Worm (Caenorhabditis elegans) whole organism, L4 larva: ENCODE results near the gene Y24D9A.6.

Experiments
- F10B5.3 ChIP-seq: sonication (generic microtip); optimal IDR thresholded peaks from 2 replicates; lab custom pipeline; 2016; ENCODE audit warnings: mild to moderate bottlenecking, missing genetic modification characterization, missing compliant biosample characterization
- F37D6.2 ChIP-seq: sonication (generic microtip); optimal IDR thresholded peaks from 2 replicates; lab custom pipeline; 2016; ENCODE audit warnings: mild to moderate bottlenecking, missing genetic modification characterization, missing compliant biosample characterization
- T20F7.1 ChIP-seq: fragments of 200-800 bp; sonication (Bioruptor generic); optimal IDR thresholded peaks from 2 replicates; lab custom pipeline; 2018; ENCODE audit warnings: mild to moderate bottlenecking, missing genetic modification characterization, missing compliant biosample characterization
- T26A8.4 ChIP-seq: fragments of 200-800 bp; sonication (Bioruptor generic); IDR thresholded peaks from 2 replicates; pipeline ENCODE4 v1.3.6; 2022; ENCODE audit warnings: missing genetic modification characterization, missing compliant biosample characterization
- Y105C5A.15 ChIP-seq: fragments of 200-800 bp; sonication (Bioruptor generic); IDR thresholded peaks from 2 replicates; pipeline ENCODE4 v1.3.6; 2022; ENCODE audit warnings: missing genetic modification characterization, missing compliant biosample characterization
- ZK546.5 ChIP-seq, 2 experiments: sonication (generic microtip); optimal IDR thresholded peaks; 2 replicates each; lab custom pipeline; 2017; ENCODE audit warnings: missing biosample characterization in 2 of 2, missing genetic modification characterization in 2 of 2
- aha-1 ChIP-seq: fragments of 150-350 bp; peaks from one replicate; lab custom pipeline; 2014; ENCODE audit warnings: missing biosample characterization, missing genetic modification characterization
- arid-1 ChIP-seq: fragments of 200-800 bp; sonication (Bioruptor generic); conservative IDR thresholded peaks from 2 replicates; pipeline ENCODE4 v1.3.6; 2022; ENCODE audit warnings: missing genetic modification reagents, missing genetic modification characterization, missing compliant biosample characterization
- ceh-32 ChIP-seq: sonication (generic microtip); optimal IDR thresholded peaks from 2 replicates; lab custom pipeline; 2016; ENCODE audit warnings: mild to moderate bottlenecking, missing genetic modification characterization, missing compliant biosample characterization; ENCODE audit not compliant: poor library complexity
- ceh-44 ChIP-seq: fragments of 200-800 bp; sonication (Bioruptor generic); IDR thresholded peaks from 2 replicates; pipeline ENCODE4 v1.3.6; 2022; ENCODE audit warnings: missing genetic modification reagents, missing genetic modification characterization, missing compliant biosample characterization
- ctbp-1 ChIP-seq: fragments of 200-800 bp; sonication (Bioruptor generic); IDR thresholded peaks from 2 replicates; pipeline ENCODE4 v1.3.6; 2022; ENCODE audit warnings: missing genetic modification reagents, missing genetic modification characterization, missing compliant biosample characterization
- daf-12 ChIP-seq: fragments of 150-350 bp; optimal IDR thresholded peaks from 2 replicates; lab custom pipeline; 2014; ENCODE audit warnings: missing biosample characterization, missing genetic modification reagents, missing genetic modification characterization
- daf-16 ChIP-seq, 3 experiments: sonication (generic microtip); optimal IDR thresholded peaks; 2 replicates each; lab custom pipeline; 2016 to 2017; ENCODE audit warnings: missing genetic modification characterization in 3 of 3, missing genetic modification reagents in 3 of 3, mild to moderate bottlenecking in 2 of 3, missing compliant biosample characterization in 2 of 3, missing biosample characterization in 1 of 3, moderate library complexity in 1 of 3
- daf-19 ChIP-seq: fragments of 200-800 bp; sonication (Bioruptor generic); conservative IDR thresholded peaks from 2 replicates; pipeline ENCODE4 v1.3.6; 2022; ENCODE audit warnings: missing genetic modification characterization, missing compliant biosample characterization
- dmd-6 ChIP-seq: fragments of 200-800 bp; sonication (Bioruptor generic); IDR thresholded peaks from 2 replicates; pipeline ENCODE4 v1.3.6; 2022; ENCODE audit warnings: missing genetic modification reagents, missing genetic modification characterization, missing compliant biosample characterization
- dmd-8 ChIP-seq: fragments of 200-800 bp; sonication (Bioruptor generic); IDR thresholded peaks from 2 replicates; pipeline ENCODE4 v1.3.6; 2022; ENCODE audit warnings: missing genetic modification characterization, missing compliant biosample characterization
- dmd-9 ChIP-seq: fragments of 200-800 bp; sonication (Bioruptor generic); IDR thresholded peaks from 2 replicates; pipeline ENCODE4 v1.3.6; 2022; ENCODE audit warnings: missing genetic modification reagents, missing genetic modification characterization, missing compliant biosample characterization
- dve-1 ChIP-seq: sonication (generic microtip); optimal IDR thresholded peaks from 2 replicates; lab custom pipeline; 2017; ENCODE audit warnings: antibody characterized with exemption, mild to moderate bottlenecking, missing genetic modification characterization, missing compliant biosample characterization; ENCODE audit not compliant: insufficient read depth
- egl-43 ChIP-seq: fragments of 200-800 bp; sonication (Bioruptor generic); IDR thresholded peaks from 2 replicates; pipeline ENCODE4 v1.3.6; 2022; ENCODE audit warnings: missing genetic modification reagents, missing genetic modification characterization, missing compliant biosample characterization
- gei-8 ChIP-seq: fragments of 200-800 bp; sonication (Bioruptor generic); optimal IDR thresholded peaks from 2 replicates; lab custom pipeline; 2018; ENCODE audit warnings: mild to moderate bottlenecking, missing genetic modification characterization, missing compliant biosample characterization
- hif-1 ChIP-seq, 2 experiments: sonication (generic microtip); optimal IDR thresholded peaks; 2 replicates each; lab custom pipeline; 2016 to 2017; ENCODE audit warnings: missing compliant biosample characterization in 2 of 2, missing genetic modification characterization in 2 of 2, missing genetic modification reagents in 2 of 2, missing genotype in 2 of 2, mild to moderate bottlenecking in 1 of 2
- hlh-11 ChIP-seq: fragments of 200-800 bp; sonication (Bioruptor generic); optimal IDR thresholded peaks from 2 replicates; lab custom pipeline; 2018; ENCODE audit warnings: mild to moderate bottlenecking, missing genetic modification characterization, missing compliant biosample characterization
- hlh-30 ChIP-seq: sonication (generic microtip); optimal IDR thresholded peaks from 2 replicates; lab custom pipeline; 2017; ENCODE audit warnings: antibody characterized with exemption, mild to moderate bottlenecking, missing genetic modification characterization, missing compliant biosample characterization; ENCODE audit not compliant: insufficient read depth
- jun-1 ChIP-seq: fragments of 150-350 bp; optimal IDR thresholded peaks from 2 replicates; lab custom pipeline; 2014; ENCODE audit warnings: missing biosample characterization, missing genetic modification reagents, missing genetic modification characterization
- lin-1 ChIP-seq: fragments of 200-800 bp; sonication (Bioruptor generic); IDR thresholded peaks from 2 replicates; pipeline ENCODE4 v1.3.6; 2022; ENCODE audit warnings: missing genetic modification reagents, missing genetic modification characterization, missing compliant biosample characterization
- lin-15B ChIP-seq: fragments of 150-350 bp; sonication (generic microtip); optimal IDR thresholded peaks from 3 replicates; lab custom pipeline; 2014; ENCODE audit warnings: missing biosample characterization, missing genetic modification characterization
- lsy-2 ChIP-seq, 2 experiments: fragments of 150-350 bp in 1 of 2; sonication (generic microtip) in 1 of 2; optimal IDR thresholded peaks; 2 replicates each; lab custom pipeline; 2014 to 2017; ENCODE audit warnings: missing biosample characterization in 2 of 2, missing genetic modification characterization in 2 of 2
- madf-9 ChIP-seq: fragments of 200-800 bp; sonication (Bioruptor generic); conservative IDR thresholded peaks from 2 replicates; pipeline ENCODE4 v1.3.6; 2022; ENCODE audit warnings: missing genetic modification reagents, missing genetic modification characterization, missing compliant biosample characterization
- mep-1 ChIP-seq: fragments of 150-350 bp; sonication (generic microtip); optimal IDR thresholded peaks from 3 replicates; lab custom pipeline; 2014; ENCODE audit warnings: missing biosample characterization, missing genetic modification characterization
- mes-2 ChIP-seq: sonication (generic microtip); optimal IDR thresholded peaks from 2 replicates; lab custom pipeline; 2016; ENCODE audit warnings: missing genotype, mild to moderate bottlenecking, missing genetic modification characterization, missing compliant biosample characterization; ENCODE audit not compliant: poor library complexity, severe bottlenecking
- mxl-3 ChIP-seq: fragments of 200-800 bp; sonication (Bioruptor generic); optimal IDR thresholded peaks from 2 replicates; lab custom pipeline; 2018; ENCODE audit warnings: mild to moderate bottlenecking, missing genetic modification characterization, missing compliant biosample characterization
- nhr-102 ChIP-seq: sonication (generic microtip); optimal IDR thresholded peaks from 2 replicates; lab custom pipeline; 2016; ENCODE audit warnings: mild to moderate bottlenecking, missing genetic modification characterization, moderate library complexity, missing compliant biosample characterization
- nhr-11 ChIP-seq: fragments of 150-350 bp; optimal IDR thresholded peaks from 2 replicates; lab custom pipeline; 2014; ENCODE audit warnings: missing biosample characterization, missing genetic modification characterization
- nhr-111 ChIP-seq: fragments of 200-800 bp; sonication (Bioruptor generic); optimal IDR thresholded peaks from 2 replicates; lab custom pipeline; 2018; ENCODE audit warnings: mild to moderate bottlenecking, missing genetic modification characterization, missing compliant biosample characterization
- nhr-25 ChIP-seq: sonication (generic microtip); optimal IDR thresholded peaks from 2 replicates; lab custom pipeline; 2017; ENCODE audit warnings: missing genetic modification characterization, mild to moderate bottlenecking, missing compliant biosample characterization, antibody characterized with exemption, moderate library complexity, borderline replicate concordance; ENCODE audit not compliant: insufficient read depth
- nhr-28 ChIP-seq: fragments of 150-350 bp; optimal IDR thresholded peaks from 2 replicates; lab custom pipeline; 2014; ENCODE audit warnings: missing biosample characterization, missing genetic modification characterization
- nhr-42 ChIP-seq: fragments of 200-800 bp; sonication (Bioruptor generic); IDR thresholded peaks from 2 replicates; pipeline ENCODE4 v1.3.6; 2022; ENCODE audit warnings: missing genetic modification characterization, missing compliant biosample characterization
- nhr-76 ChIP-seq: fragments of 150-350 bp; optimal IDR thresholded peaks from 2 replicates; lab custom pipeline; 2014; ENCODE audit warnings: missing biosample characterization, missing genetic modification characterization
- pqm-1 ChIP-seq: sonication (generic microtip); optimal IDR thresholded peaks from 2 replicates; lab custom pipeline; 2017; ENCODE audit warnings: missing biosample characterization, missing genetic modification characterization
- saeg-2 ChIP-seq: fragments of 200-800 bp; sonication (Bioruptor generic); IDR thresholded peaks from 2 replicates; pipeline ENCODE4 v1.3.6; 2022; ENCODE audit warnings: missing genetic modification reagents, missing genetic modification characterization, missing compliant biosample characterization
- sdz-12 ChIP-seq: fragments of 200-800 bp; sonication (Bioruptor generic); optimal IDR thresholded peaks from 2 replicates; lab custom pipeline; 2018; ENCODE audit warnings: mild to moderate bottlenecking, missing genetic modification characterization, missing compliant biosample characterization
- skn-1 ChIP-seq: fragments of 150-350 bp; optimal IDR thresholded peaks from 2 replicates; lab custom pipeline; 2014; ENCODE audit warnings: missing biosample characterization, missing genetic modification characterization
- snpc-4 ChIP-seq: fragments of 150-350 bp; optimal IDR thresholded peaks from 2 replicates; lab custom pipeline; 2014; ENCODE audit warnings: missing biosample characterization, missing genetic modification characterization
- tra-1 ChIP-seq: fragments of 200-800 bp; sonication (Bioruptor generic); IDR thresholded peaks from 2 replicates; pipeline ENCODE4 v1.3.6; 2022; ENCODE audit warnings: missing genetic modification reagents, missing genetic modification characterization, missing compliant biosample characterization
- unc-130 ChIP-seq: sonication (generic microtip); optimal IDR thresholded peaks from 2 replicates; lab custom pipeline; 2016; ENCODE audit warnings: missing genetic modification reagents, missing genetic modification characterization, missing compliant biosample characterization
- unc-62 ChIP-seq, 3 experiments: fragments of 150-350 bp in 1 of 3; sonication (generic microtip); optimal IDR thresholded peaks in 2 of 3; peaks in 1 of 3; 1 replicate in 1 of 3; 2 replicates in 2 of 3; lab custom pipeline; 2014 to 2017; ENCODE audit warnings: missing biosample characterization in 3 of 3, missing genetic modification characterization in 3 of 3, missing genetic modification reagents in 3 of 3, missing genotype in 1 of 3
- zag-1 ChIP-seq: fragments of 150-350 bp; optimal IDR thresholded peaks from 2 replicates; lab custom pipeline; 2014; ENCODE audit warnings: missing biosample characterization, missing genetic modification characterization
- zip-11 ChIP-seq: fragments of 200-800 bp; sonication (Bioruptor generic); IDR thresholded peaks from 2 replicates; pipeline ENCODE4 v1.3.6; 2022; ENCODE audit warnings: missing genetic modification characterization, missing compliant biosample characterization

Gene Y24D9A.6

ce11 chrIV:4406054-4406539 is 5.9 kb upstream of the Y24D9A.6 start (continued):
- TF ChIP-seq hlh-11 (tag; lab: Kevin White, UChicago) (peak; percentile 90), saeg-2 (GFP tag; lab: Robert Waterston, UW) (0 out of 2 replicates have a peak, but pooled peaks have one; percentile 24), snpc-4 (no peak), nhr-25 (tag; lab: Kevin White, UChicago) (peak; percentile 8), jun-1 (tag; lab: Kevin White, UChicago) (peak; percentile 3), zag-1 (tag; lab: Kevin White, UChicago) (no peak), pqm-1 (tag; lab: Kevin White, UChicago) (peak; percentile 31), daf-16 (GFP tag; optimal IDR thresholded peaks at IDR 0.05; lab: Kevin White, UChicago) (no peak), daf-16 (tag; optimal IDR thresholded peaks at IDR 0.05; lab: Kevin White, UChicago) (peak; percentile 80), nhr-111 (GFP tag; lab: Kevin White, UChicago) (no peak), dmd-9 (GFP tag; lab: Robert Waterston, UW) (no peak), madf-9 (GFP tag; lab: Robert Waterston, UW) (0 out of 2 replicates have a peak, but pooled peaks have one; percentile 57), daf-12 (no peak), lin-15B (tag; lab: Kevin White, UChicago) (no peak), arid-1 (no peak), ceh-44 (GFP tag; lab: Robert Waterston, UW) (0 out of 2 replicates have a peak, but pooled peaks have one; percentile 44), nhr-102 (tag; lab: Kevin White, UChicago) (no peak), aha-1 (tag; lab: Kevin White, UChicago) (peak; percentile 96), T26A8.4 (no peak), daf-19 (GFP tag; lab: Robert Waterston, UW) (no peak), sdz-12 (GFP tag; lab: Kevin White, UChicago) (peak; percentile 58), T20F7.1 (peak; percentile 38)
- TF ChIP-seq, all 104 proteins: peak for 37

- TF ChIP-seq ceh-32 (tag; lab: Kevin White, UChicago) (no peak), dmd-8 (no peak), nhr-76 (tag; lab: Kevin White, UChicago) (no peak), gei-8 (GFP tag; lab: Kevin White, UChicago) (no peak), F10B5.3 (tag; lab: Kevin White, UChicago) (no peak), mes-2 (tag; lab: Kevin White, UChicago) (no peak), nhr-42 (GFP tag; lab: Robert Waterston, UW) (no peak), unc-62 (GFP tag; optimal IDR thresholded peaks at IDR 0.05 in 1 of 2; lab: Kevin White, UChicago) (no peak), unc-62 (tag; optimal IDR thresholded peaks at IDR 0.05; lab: Kevin White, UChicago) (no peak), dmd-6 (GFP tag; lab: Robert Waterston, UW) (peak; percentile 58), hlh-30 (tag; lab: Kevin White, UChicago) (peak; percentile 93), zip-11 (no peak), nhr-28 (peak; percentile 56), mxl-3 (GFP tag; lab: Kevin White, UChicago) (no peak), skn-1 (no peak), ceh-44 (GFP tag; lab: Robert Waterston, UW) (no peak), dve-1 (tag; lab: Kevin White, UChicago) (peak; percentile 54), mep-1 (peak; percentile 18), lin-1 (GFP tag; lab: Robert Waterston, UW) (no peak), unc-130 (GFP tag; lab: Kevin White, UChicago) (no peak), egl-43 (GFP tag; lab: Robert Waterston, UW) (no peak), tra-1 (GFP tag; lab: Robert Waterston, UW) (no peak), hlh-11 (tag; lab: Kevin White, UChicago) (peak; percentile 42), hif-1 (tag; optimal IDR thresholded peaks at IDR 0.05; lab: Kevin White, UChicago) (peak in 1 of 2 experiments; percentile 2), ctbp-1 (GFP tag; lab: Robert Waterston, UW) (no peak), lsy-2 (tag; optimal IDR thresholded peaks at IDR 0.05; lab: Kevin White, UChicago) (peak in 1 of 2 experiments; percentile 29), Y105C5A.15 (no peak), F37D6.2 (tag; lab: Kevin White, UChicago) (no peak), nhr-102 (tag; lab: Kevin White, UChicago) (peak; percentile 19), nhr-11 (peak; percentile 13), ZK546.5 (tag; optimal IDR thresholded peaks at IDR 0.05; lab: Kevin White, UChicago) (no peak)
Observed at ce11 chrIV:4405126-4405525, 4.9 kb upstream of the Y24D9A.6 start, which contains the start of gene Y24D9A.7. Y24D9A.7 (minus strand) TSS chrIV:4405171.
